Fruit fly (Drosophila melanogaster) whole organism, larva: ENCODE data around the gene schuy.
A peak's percentile ranks its signal among the peaks of the same experiment; 100 is the strongest.

ENCODE experiments used
- noc ChIP-seq: fragments of 200-800 bp; sonication (Bioruptor generic); optimal IDR thresholded peaks from 3 replicates; lab custom pipeline; 2019; ENCODE audit warnings: missing biosample characterization, mild to moderate bottlenecking, missing genetic modification characterization, moderate library complexity

The schuy gene

dm6 chr3L:19985768-19986167, at the start of gene schuy, which contains the start of gene hale:
Gene schuy, plus strand, starts transcription at chr3L:19986093.
Gene hale, minus strand, starts transcription at chr3L:19985868.
- TF ChIP-seq noc = no peak

- peak; percentile 20 for TF ChIP-seq noc
These were observed 46.9 kb upstream of the schuy start, which contains the start of gene Ac76E for dm6 chr3L:19939024-19939423. Gene Ac76E, plus strand, starts transcription at chr3L:19939287.

- TF ChIP-seq noc = no peak
These were observed 45.5 kb upstream of the schuy start for dm6 chr3L:19940349-19940748.

dm6 chr3L:19941162-19941561, 44.7 kb upstream of the schuy start:
- peak; percentile 37 for TF ChIP-seq noc

- no peak for TF ChIP-seq noc
These were observed 40.4 kb upstream of the schuy start for dm6 chr3L:19945469-19945868.

dm6 chr3L:19951035-19951434, 34.9 kb upstream of the schuy start, which contains the start of gene CG32219:
Gene CG32219, minus strand, starts transcription at chr3L:19951135.
- no peak for TF ChIP-seq noc

dm6 chr3L:19951868-19952267, 34.0 kb upstream of the schuy start, which contains the start of gene CG34258:
Gene CG34258, minus strand, starts transcription at chr3L:19951968.
- no peak for TF ChIP-seq noc

dm6 chr3L:19952690-19953089, 33.2 kb upstream of the schuy start, which contains the start of gene CG33710:
Gene CG33710, minus strand, starts transcription at chr3L:19952790.
- TF ChIP-seq noc = no peak

dm6 chr3L:19953612-19954011, 32.3 kb upstream of the schuy start, which contains the start of gene CG42655:
Gene CG42655, minus strand, starts transcription at chr3L:19953712.
- no peak for TF ChIP-seq noc

dm6 chr3L:19954426-19954825, 31.5 kb upstream of the schuy start, which contains the start of gene CG42654:
Gene CG42654, minus strand, starts transcription at chr3L:19954526.
- no peak for TF ChIP-seq noc

- no peak for TF ChIP-seq noc
These were observed 30.2 kb upstream of the schuy start, which contains the start of gene CG42263 for dm6 chr3L:19955699-19956098. Gene CG42263, minus strand, starts transcription at chr3L:19955799.

dm6 chr3L:19961805-19962204, 24.1 kb upstream of the schuy start:
- no peak for TF ChIP-seq noc

- no peak for TF ChIP-seq noc
These were observed 16.9 kb upstream of the schuy start for dm6 chr3L:19968725-19969598.

- no peak for TF ChIP-seq noc
These were observed 7.8 kb upstream of the schuy start for dm6 chr3L:19978088-19978487.

dm6 chr3L:19979592-19979991, 6.3 kb upstream of the schuy start, which contains the start of gene CG14182:
Gene CG14182, minus strand, starts transcription at chr3L:19979812.
- TF ChIP-seq noc = no peak

- TF ChIP-seq noc = no peak
These were observed 4.5 kb upstream of the schuy start, which contains the start of gene CG17732 for dm6 chr3L:19981385-19981784. Gene CG17732, plus strand, starts transcription at chr3L:19981685.

- TF ChIP-seq noc = no peak
These were observed 3.0 kb downstream of the schuy start, which contains the start of gene Csas for dm6 chr3L:19988891-19989290. Gene Csas, minus strand, starts transcription at chr3L:19988991.

- no peak for TF ChIP-seq noc
These were observed 5.2 kb downstream of the schuy start, which contains the start of gene fln for dm6 chr3L:19991120-19991519. Gene fln, minus strand, starts transcription at chr3L:19991220.
